Fruit fly (Drosophila melanogaster) whole organism, embryonic: Measurements from ENCODE around the gene MED14.

Experiments
- CG10321 ChIP-seq: fragments of 200-800 bp; sonication (Bioruptor generic); IDR thresholded peaks from 2 replicates; pipeline ENCODE4 v1.3.6; 2022; ENCODE audit warnings: missing biosample characterization, missing genetic modification characterization
- CG11247 ChIP-seq: fragments of 200-800 bp; sonication (Bioruptor generic); IDR thresholded peaks from 2 replicates; pipeline ENCODE4 v1.3.6; 2022; ENCODE audit warnings: missing biosample characterization, missing genetic modification characterization
- CG11398 ChIP-seq: fragments of 200-800 bp; sonication (Bioruptor generic); optimal IDR thresholded peaks from 2 replicates; lab custom pipeline; 2016; ENCODE audit warnings: missing biosample characterization, missing genetic modification characterization
- CG12219 ChIP-seq: fragments of 200-800 bp; sonication (Bioruptor generic); optimal IDR thresholded peaks from 3 replicates; lab custom pipeline; 2018; ENCODE audit warnings: missing biosample characterization, mild to moderate bottlenecking, missing genetic modification characterization
- CG12299 ChIP-seq: fragments of 200-800 bp; sonication (Bioruptor generic); optimal IDR thresholded peaks from 2 replicates; lab custom pipeline; 2018; ENCODE audit warnings: missing biosample characterization, mild to moderate bottlenecking, missing genetic modification characterization
- CG12942 ChIP-seq: fragments of 200-800 bp; sonication (Bioruptor generic); optimal IDR thresholded peaks from 3 replicates; lab custom pipeline; 2016; ENCODE audit warnings: missing biosample characterization, missing genetic modification characterization
- CG14441 ChIP-seq: fragments of 200-800 bp; sonication (Bioruptor generic); IDR thresholded peaks from 2 replicates; pipeline ENCODE4 v1.3.6; 2022; ENCODE audit warnings: missing biosample characterization, missing genetic modification characterization
- CG14860 ChIP-seq: fragments of 200-800 bp; sonication (Bioruptor generic); IDR thresholded peaks from 3 replicates; pipeline ENCODE4 v1.3.6; 2022; ENCODE audit warnings: missing biosample characterization, missing genetic modification characterization; ENCODE audit not compliant: partially characterized antibody
- CG2116 ChIP-seq: fragments of 200-800 bp; sonication (Bioruptor generic); optimal IDR thresholded peaks from 3 replicates; lab custom pipeline; 2018; ENCODE audit warnings: missing biosample characterization, mild to moderate bottlenecking, missing genetic modification characterization
- CG31224 ChIP-seq: fragments of 200-800 bp; sonication (Bioruptor generic); IDR thresholded peaks from 2 replicates; pipeline ENCODE4 v1.3.6; 2022; ENCODE audit warnings: missing biosample characterization, missing genetic modification characterization
- CG3281 ChIP-seq: fragments of 200-800 bp; sonication (Bioruptor generic); optimal IDR thresholded peaks from 3 replicates; lab custom pipeline; 2017; ENCODE audit warnings: missing biosample characterization, mild to moderate bottlenecking, missing genetic modification characterization
- CG5953 ChIP-seq: fragments of 200-800 bp; sonication (Bioruptor generic); IDR thresholded peaks from 2 replicates; pipeline ENCODE4 v1.3.6; 2022; ENCODE audit warnings: missing biosample characterization, missing genetic modification characterization
- CG6683 ChIP-seq: fragments of 200-800 bp; sonication (Bioruptor generic); optimal IDR thresholded peaks from 2 replicates; lab custom pipeline; 2017; ENCODE audit warnings: missing biosample characterization, mild to moderate bottlenecking, missing genetic modification characterization, missing genetic modification reagents
- CG6689 ChIP-seq: fragments of 200-800 bp; sonication (Bioruptor generic); IDR thresholded peaks from 2 replicates; pipeline ENCODE4 v1.3.6; 2022; ENCODE audit warnings: missing biosample characterization, missing genetic modification characterization
- CG6791 ChIP-seq: fragments of 200-800 bp; sonication (Bioruptor generic); IDR thresholded peaks from 3 replicates; pipeline ENCODE4 v1.3.6; 2022; ENCODE audit warnings: missing biosample characterization, missing genetic modification characterization; ENCODE audit not compliant: partially characterized antibody
- CG9876 ChIP-seq: fragments of 200-800 bp; sonication (Bioruptor generic); optimal IDR thresholded peaks from 2 replicates; lab custom pipeline; 2016; ENCODE audit warnings: missing biosample characterization, missing genetic modification characterization
- D ChIP-seq, 2 experiments: fragments of 200-800 bp in 1 of 2; fragments of >200 bp in 1 of 2; sonication (Bioruptor generic) in 1 of 2; optimal IDR thresholded peaks; 2 replicates in 1 of 2; 3 replicates in 1 of 2; lab custom pipeline; 2017; ENCODE audit warnings: mild to moderate bottlenecking in 1 of 2, missing biosample characterization in 1 of 2, missing genetic modification characterization in 1 of 2, missing genetic modification reagents in 1 of 2
- Deaf1 ChIP-seq: fragments of 200-800 bp; optimal IDR thresholded peaks from 3 replicates; lab custom pipeline; 2019; ENCODE audit warnings: missing biosample characterization, mild to moderate bottlenecking, missing genetic modification characterization, moderate library complexity
- E2f2 ChIP-seq: fragments of 200-800 bp; sonication (Bioruptor generic); IDR thresholded peaks from 2 replicates; pipeline ENCODE4 v1.3.6; 2022; ENCODE audit warnings: missing biosample characterization, missing genetic modification characterization
- ERR ChIP-seq: fragments of 200-800 bp; sonication (Bioruptor generic); optimal IDR thresholded peaks from 2 replicates; lab custom pipeline; 2016; ENCODE audit warnings: missing biosample characterization, missing genetic modification characterization
- GATAe ChIP-seq: fragments of 200-800 bp; sonication (Bioruptor generic); conservative IDR thresholded peaks from 2 replicates; pipeline ENCODE4 v1.3.6; 2022; ENCODE audit warnings: missing biosample characterization, missing genetic modification characterization
- Hey ChIP-seq: fragments of 200-800 bp; sonication (Bioruptor generic); optimal IDR thresholded peaks from 3 replicates; lab custom pipeline; 2018; ENCODE audit warnings: missing biosample characterization, mild to moderate bottlenecking, missing genetic modification characterization
- Hsf ChIP-seq: fragments of 200-800 bp; sonication (Bioruptor generic); optimal IDR thresholded peaks from 3 replicates; lab custom pipeline; 2016; ENCODE audit warnings: missing biosample characterization, missing genetic modification characterization
- MTF-1 ChIP-seq: fragments of 200-800 bp; sonication (Bioruptor generic); optimal IDR thresholded peaks from 2 replicates; lab custom pipeline; 2018; ENCODE audit warnings: missing biosample characterization, mild to moderate bottlenecking, missing genetic modification characterization, borderline replicate concordance
- Nf-YB ChIP-seq: fragments of 200-800 bp; sonication (Bioruptor generic); optimal IDR thresholded peaks from 3 replicates; lab custom pipeline; 2019; ENCODE audit warnings: missing biosample characterization, mild to moderate bottlenecking, missing genetic modification characterization, moderate library complexity
- Nf-YC ChIP-seq: fragments of 200-800 bp; optimal IDR thresholded peaks from 3 replicates; lab custom pipeline; 2019; ENCODE audit warnings: missing biosample characterization, mild to moderate bottlenecking, missing genetic modification characterization, moderate library complexity
- Oaz ChIP-seq: fragments of 200-800 bp; sonication (Bioruptor generic); IDR thresholded peaks from 2 replicates; pipeline ENCODE4 v1.3.6; 2022; ENCODE audit warnings: missing biosample characterization, missing genetic modification characterization
- Spps ChIP-seq: fragments of 200-800 bp; sonication (Bioruptor generic); optimal IDR thresholded peaks from 2 replicates; lab custom pipeline; 2018; ENCODE audit warnings: missing biosample characterization, mild to moderate bottlenecking, missing genetic modification characterization
- Trl ChIP-seq, 3 experiments: fragments of >200 bp in 2 of 3; fragments of 200-800 bp in 1 of 3; sonication (Bioruptor generic) in 1 of 3; optimal IDR thresholded peaks; 2 replicates in 1 of 3; 3 replicates in 2 of 3; lab custom pipeline; 2016 to 2017; ENCODE audit warnings: missing biosample characterization in 1 of 3, missing genetic modification characterization in 1 of 3
- Vsx1 ChIP-seq: fragments of 200-800 bp; sonication (Bioruptor generic); optimal IDR thresholded peaks from 2 replicates; lab custom pipeline; 2017; ENCODE audit warnings: missing biosample characterization, mild to moderate bottlenecking, missing genetic modification characterization, missing genetic modification reagents
- br ChIP-seq: fragments of >200 bp; optimal IDR thresholded peaks from 2 replicates; lab custom pipeline; 2017
- btn ChIP-seq: fragments of 200-800 bp; sonication (Bioruptor generic); optimal IDR thresholded peaks from 2 replicates; lab custom pipeline; 2016; ENCODE audit warnings: missing biosample characterization, missing genetic modification characterization
- da ChIP-seq: fragments of 200-800 bp; sonication (Bioruptor generic); optimal IDR thresholded peaks from 2 replicates; lab custom pipeline; 2016; ENCODE audit warnings: missing biosample characterization, missing genetic modification characterization
- eyg ChIP-seq: fragments of 200-800 bp; sonication (Bioruptor generic); optimal IDR thresholded peaks from 3 replicates; lab custom pipeline; 2016; ENCODE audit warnings: missing biosample characterization, missing genetic modification characterization
- gcm ChIP-seq: fragments of 200-800 bp; sonication (Bioruptor generic); optimal IDR thresholded peaks from 2 replicates; lab custom pipeline; 2019; ENCODE audit warnings: missing biosample characterization, mild to moderate bottlenecking, missing genetic modification characterization, moderate library complexity
- gro ChIP-seq: fragments of 200-800 bp; sonication (Bioruptor generic); optimal IDR thresholded peaks from 2 replicates; lab custom pipeline; 2016; ENCODE audit warnings: missing biosample characterization, missing genetic modification characterization
- gsb ChIP-seq: fragments of 200-800 bp; sonication (Bioruptor generic); IDR thresholded peaks from 2 replicates; pipeline ENCODE4 v1.3.6; 2022; ENCODE audit warnings: missing biosample characterization, missing genetic modification characterization
- hth ChIP-seq: fragments of >200 bp; optimal IDR thresholded peaks from 2 replicates; lab custom pipeline; 2017; ENCODE audit warnings: inconsistent platforms
- insv ChIP-seq, 2 experiments: fragments of 200-800 bp; sonication (Bioruptor generic); optimal IDR thresholded peaks; 3 replicates each; lab custom pipeline; 2016 to 2018; ENCODE audit warnings: missing biosample characterization in 2 of 2, missing genetic modification characterization in 2 of 2
- kay ChIP-seq: fragments of 200-800 bp; sonication (Bioruptor generic); optimal IDR thresholded peaks from 2 replicates; lab custom pipeline; 2016; ENCODE audit warnings: missing biosample characterization, missing genetic modification characterization
- ken ChIP-seq: fragments of 200-800 bp; sonication (Bioruptor generic); IDR thresholded peaks from 3 replicates; pipeline ENCODE4 v1.3.6; 2022; ENCODE audit warnings: missing biosample characterization, missing genetic modification characterization
- mirr ChIP-seq: fragments of 200-800 bp; sonication (Bioruptor generic); optimal IDR thresholded peaks from 3 replicates; lab custom pipeline; 2018; ENCODE audit warnings: missing biosample characterization, mild to moderate bottlenecking, missing genetic modification characterization
- nerfin-1 ChIP-seq: fragments of 200-800 bp; sonication (Bioruptor generic); optimal IDR thresholded peaks from 3 replicates; lab custom pipeline; 2019; ENCODE audit warnings: missing biosample characterization, mild to moderate bottlenecking, missing genetic modification characterization, moderate library complexity
- pho ChIP-seq: fragments of 200-800 bp; sonication (Bioruptor generic); optimal IDR thresholded peaks from 2 replicates; lab custom pipeline; 2016; ENCODE audit warnings: missing biosample characterization, missing genetic modification characterization
- sens-2 ChIP-seq: fragments of 200-800 bp; sonication (Bioruptor generic); IDR thresholded peaks from 2 replicates; pipeline ENCODE4 v1.3.6; 2022; ENCODE audit warnings: missing biosample characterization, missing genetic modification characterization
- tna ChIP-seq: fragments of 200-800 bp; sonication (Bioruptor generic); IDR thresholded peaks from 2 replicates; pipeline ENCODE4 v1.3.6; 2022; ENCODE audit warnings: missing biosample characterization, missing genetic modification characterization; ENCODE audit not compliant: partially characterized antibody
- toy ChIP-seq: fragments of 200-800 bp; sonication (Bioruptor generic); IDR thresholded peaks from 2 replicates; pipeline ENCODE4 v1.3.6; 2022; ENCODE audit warnings: missing biosample characterization, missing genetic modification characterization
- unc-4 ChIP-seq: fragments of 200-800 bp; sonication (Bioruptor generic); IDR thresholded peaks from 2 replicates; pipeline ENCODE4 v1.3.6; 2022; ENCODE audit warnings: missing biosample characterization, missing genetic modification characterization; ENCODE audit not compliant: partially characterized antibody
- zen ChIP-seq: fragments of 200-800 bp; sonication (Bioruptor generic); optimal IDR thresholded peaks from 3 replicates; lab custom pipeline; 2018; ENCODE audit warnings: missing biosample characterization, mild to moderate bottlenecking, missing genetic modification characterization, moderate library complexity

MED14 gene

dm6 chr3L:634319-635015 is 41.4 kb downstream of the MED14 start (continued):
- TF ChIP-seq Spps (tag; lab: Kevin White, UChicago) (peak; percentile 89), CG3281 (peak; percentile 75), CG6689 (GFP tag; lab: Robert Waterston, UW) (peak; percentile 90), CG31224 (GFP tag; lab: Robert Waterston, UW) (peak; percentile 65), mirr (GFP tag; lab: Kevin White, UChicago) (no peak), Hey (tag; lab: Kevin White, UChicago) (peak; percentile 59), CG12219 (GFP tag; lab: Kevin White, UChicago) (peak; percentile 90), ERR (GFP tag; lab: Kevin White, UChicago) (peak; percentile 73), CG12299 (peak; percentile 83), gsb (GFP tag; lab: Robert Waterston, UW) (peak; percentile 64; the same call in 1 of the 2 replicates), CG10321 (GFP tag; lab: Robert Waterston, UW) (peak; percentile 63), CG6683 (GFP tag; lab: Kevin White, UChicago) (peak; percentile 53), CG6791 (GFP tag; lab: Robert Waterston, UW) (no peak), toy (GFP tag; lab: Robert Waterston, UW) (peak; percentile 26; the same call in 1 of the 2 replicates), MTF-1 (GFP tag; lab: Kevin White, UChicago) (peak; percentile 79), br (lab: Kevin White, UChicago) (no peak), da (GFP tag; lab: Kevin White, UChicago) (peak; percentile 93), Deaf1 (tag; lab: Kevin White, UChicago) (peak; percentile 61), sens-2 (peak; percentile 90), Trl (optimal IDR thresholded peaks at IDR 0.05; lab: Kevin White, UChicago) (no peak), Trl (GFP tag; optimal IDR thresholded peaks at IDR 0.05; lab: Kevin White, UChicago) (peak; percentile 94), CG14441 (GFP tag; lab: Robert Waterston, UW) (peak; percentile 87), insv (GFP tag; optimal IDR thresholded peaks at IDR 0.05; lab: Kevin White, UChicago) (peak; percentile 27 to 59), btn (GFP tag; lab: Kevin White, UChicago) (peak; percentile 91), CG12942 (GFP tag; lab: Kevin White, UChicago) (peak; percentile 91), kay (GFP tag; lab: Kevin White, UChicago) (peak; percentile 72), CG11247 (GFP tag; lab: Robert Waterston, UW) (peak; percentile 87), GATAe (GFP tag; lab: Robert Waterston, UW) (no peak), CG11398 (peak; percentile 89), eyg (GFP tag; lab: Kevin White, UChicago) (peak; percentile 80), Vsx1 (GFP tag; lab: Kevin White, UChicago) (peak; percentile 80), CG5953 (GFP tag; lab: Robert Waterston, UW) (peak; percentile 92), Oaz (GFP tag; lab: Robert Waterston, UW) (peak; percentile 74), Hsf (peak; percentile 92), CG2116 (GFP tag; lab: Kevin White, UChicago) (peak; percentile 59), Nf-YB (peak; percentile 76), ken (GFP tag; lab: Robert Waterston, UW) (peak; percentile 94), nerfin-1 (peak; percentile 88), gro (GFP tag; lab: Kevin White, UChicago) (peak; percentile 24), E2f2 (GFP tag; lab: Robert Waterston, UW) (peak; percentile 72), CG9876 (peak; percentile 88), D (optimal IDR thresholded peaks at IDR 0.05; lab: Kevin White, UChicago) (no peak), D (GFP tag; optimal IDR thresholded peaks at IDR 0.05; lab: Kevin White, UChicago) (peak; percentile 95), tna (GFP tag; lab: Robert Waterston, UW) (no peak), gcm (GFP tag; lab: Kevin White, UChicago) (peak; percentile 91), zen (peak; percentile 92), hth (lab: Kevin White, UChicago) (no peak), Nf-YC (tag; lab: Kevin White, UChicago) (peak; percentile 26), CG14860 (GFP tag; lab: Robert Waterston, UW) (no peak), pho (peak; percentile 77), unc-4 (GFP tag; lab: Robert Waterston, UW) (no peak)
